Fruit fly (Drosophila melanogaster) whole organism, wandering third instar larva: ENCODE data around the gene lute.

Source experiments
- CG32264 ChIP-seq: fragments of 200-800 bp; sonication (Bioruptor generic); optimal IDR thresholded peaks from 2 replicates; lab custom pipeline; 2016; ENCODE audit warnings: missing biosample characterization, missing genetic modification characterization
- CG9705 ChIP-seq: fragments of 200-800 bp; sonication (Bioruptor generic); optimal IDR thresholded peaks from 2 replicates; lab custom pipeline; 2018; ENCODE audit warnings: missing biosample characterization, mild to moderate bottlenecking, missing genetic modification characterization
- CrebA ChIP-seq: fragments of 200-800 bp; sonication (Bioruptor generic); optimal IDR thresholded peaks from 2 replicates; lab custom pipeline; 2016; ENCODE audit warnings: missing biosample characterization, mild to moderate bottlenecking, missing genetic modification characterization, borderline replicate concordance
- Dfd ChIP-seq: fragments of >200 bp; optimal IDR thresholded peaks from 2 replicates; lab custom pipeline; 2017; ENCODE audit warnings: missing biosample characterization, missing genetic modification characterization
- Dif ChIP-seq: fragments of 200-275, 200-300 bp; sonication (Bioruptor generic); optimal IDR thresholded peaks from 2 replicates; lab custom pipeline; 2018; ENCODE audit warnings: missing biosample characterization, missing genetic modification characterization; ENCODE audit not compliant: partially characterized antibody
- HLH106 ChIP-seq: fragments of 200-800 bp; optimal IDR thresholded peaks from 3 replicates; lab custom pipeline; 2019; ENCODE audit warnings: missing biosample characterization, mild to moderate bottlenecking, missing genetic modification characterization, moderate library complexity
- Hnf4 ChIP-seq: fragments of 200-800 bp; sonication (Bioruptor generic); optimal IDR thresholded peaks from 2 replicates; lab custom pipeline; 2016; ENCODE audit warnings: missing biosample characterization, mild to moderate bottlenecking, missing genetic modification characterization
- Hr78 ChIP-seq: fragments of >200 bp; optimal IDR thresholded peaks from 2 replicates; lab custom pipeline; 2017; ENCODE audit warnings: missing biosample characterization, missing genetic modification characterization
- Hr83 ChIP-seq: fragments of 200-300 bp; sonication (Bioruptor generic); optimal IDR thresholded peaks from 2 replicates; lab custom pipeline; 2016; ENCODE audit warnings: missing biosample characterization, mild to moderate bottlenecking, missing genetic modification characterization, moderate library complexity; ENCODE audit not compliant: poor library complexity, severe bottlenecking
- Jra ChIP-seq: sonication (Bioruptor generic); optimal IDR thresholded peaks from 2 replicates; lab custom pipeline; 2016; ENCODE audit warnings: missing biosample characterization, missing genetic modification characterization
- Mio ChIP-seq: sonication (Bioruptor generic); optimal IDR thresholded peaks from 2 replicates; lab custom pipeline; 2016; ENCODE audit warnings: missing biosample characterization, missing genetic modification characterization
- Myc ChIP-seq: fragments of >200 bp; optimal IDR thresholded peaks from 2 replicates; lab custom pipeline; 2017
- OdsH ChIP-seq: fragments of 200-800 bp; sonication (Bioruptor generic); optimal IDR thresholded peaks from 2 replicates; lab custom pipeline; 2016; ENCODE audit warnings: missing biosample characterization, mild to moderate bottlenecking, missing genetic modification characterization
- Rel ChIP-seq, 2 experiments: fragments of 200-800 bp; sonication (Bioruptor generic) in 1 of 2; optimal IDR thresholded peaks; 2 replicates in 1 of 2; 3 replicates in 1 of 2; lab custom pipeline; 2016 to 2019; ENCODE audit warnings: mild to moderate bottlenecking in 2 of 2, missing biosample characterization in 2 of 2, missing genetic modification characterization in 2 of 2, moderate library complexity in 1 of 2
- Vsx2 ChIP-seq: fragments of 200-300, 225-300 bp; sonication (Bioruptor generic); optimal IDR thresholded peaks from 2 replicates; lab custom pipeline; 2018; ENCODE audit warnings: missing biosample characterization, missing genetic modification characterization; ENCODE audit not compliant: partially characterized antibody
- br ChIP-seq: fragments of 200-800 bp; sonication (Bioruptor generic); optimal IDR thresholded peaks from 2 replicates; lab custom pipeline; 2016; ENCODE audit warnings: missing biosample characterization, missing genetic modification characterization
- brk ChIP-seq: fragments of 200-800 bp; sonication (Bioruptor generic); optimal IDR thresholded peaks from 2 replicates; lab custom pipeline; 2016; ENCODE audit warnings: missing biosample characterization, mild to moderate bottlenecking, missing genetic modification characterization
- dl ChIP-seq, 2 experiments: fragments of 175-275, 200-275 bp in 1 of 2; fragments of 200-275 bp in 1 of 2; sonication (Bioruptor generic); optimal IDR thresholded peaks; lab custom pipeline; 2018; ENCODE audit warnings: mild to moderate bottlenecking in 2 of 2, missing biosample characterization in 2 of 2, missing genetic modification characterization in 2 of 2, moderate library complexity in 2 of 2; ENCODE audit not compliant: partially characterized antibody in 2 of 2, insufficient read depth in 1 of 2
- dsf ChIP-seq: sonication (Bioruptor generic); optimal IDR thresholded peaks from 2 replicates; lab custom pipeline; 2016; ENCODE audit warnings: missing biosample characterization, missing genetic modification characterization, borderline replicate concordance
- ey ChIP-seq: fragments of 200-800 bp; sonication (Bioruptor generic); optimal IDR thresholded peaks from 2 replicates; lab custom pipeline; 2016; ENCODE audit warnings: missing biosample characterization, missing genetic modification characterization
- foxo ChIP-seq, 2 experiments: fragments of 200-800 bp; sonication (Bioruptor generic); optimal IDR thresholded peaks; 2 replicates in 1 of 2; 3 replicates in 1 of 2; lab custom pipeline; 2016 to 2017; ENCODE audit warnings: missing biosample characterization in 2 of 2, missing genetic modification characterization in 2 of 2
- fru ChIP-seq: fragments of 200-800 bp; sonication (Bioruptor generic); optimal IDR thresholded peaks from 3 replicates; lab custom pipeline; 2016; ENCODE audit warnings: missing biosample characterization, mild to moderate bottlenecking, missing genetic modification characterization
- h ChIP-seq: fragments of 200-800 bp; sonication (Bioruptor generic); optimal IDR thresholded peaks from 3 replicates; lab custom pipeline; 2016; ENCODE audit warnings: missing biosample characterization, mild to moderate bottlenecking, missing genetic modification characterization
- jim ChIP-seq: fragments of 175-275, 200-325 bp; sonication (Bioruptor generic); optimal IDR thresholded peaks from 2 replicates; lab custom pipeline; 2016; ENCODE audit warnings: missing biosample characterization, mild to moderate bottlenecking, missing genetic modification characterization
- lola ChIP-seq: fragments of >200 bp; optimal IDR thresholded peaks from 2 replicates; lab custom pipeline; 2017; ENCODE audit warnings: missing biosample characterization, missing genetic modification characterization
- pan ChIP-seq: fragments of >200 bp; optimal IDR thresholded peaks from 2 replicates; lab custom pipeline; 2017
- psq ChIP-seq: fragments of 200-800 bp; sonication (Bioruptor generic); optimal IDR thresholded peaks from 3 replicates; lab custom pipeline; 2017; ENCODE audit warnings: missing biosample characterization, mild to moderate bottlenecking, missing genetic modification characterization, moderate library complexity
- rgr ChIP-seq: fragments of 200-800 bp; sonication (Bioruptor generic); optimal IDR thresholded peaks from 3 replicates; lab custom pipeline; 2016; ENCODE audit warnings: missing biosample characterization, mild to moderate bottlenecking, missing genetic modification characterization
- sage ChIP-seq: fragments of 200-800 bp; sonication (Bioruptor generic); optimal IDR thresholded peaks from 2 replicates; lab custom pipeline; 2016; ENCODE audit warnings: missing biosample characterization, mild to moderate bottlenecking, missing genetic modification characterization
- sv ChIP-seq: fragments of 200-800 bp; sonication (Bioruptor generic); optimal IDR thresholded peaks from 3 replicates; lab custom pipeline; 2016; ENCODE audit warnings: missing biosample characterization, missing genetic modification characterization
- tai ChIP-seq: sonication (Bioruptor generic); optimal IDR thresholded peaks from 2 replicates; lab custom pipeline; 2016; ENCODE audit warnings: missing biosample characterization, missing genetic modification characterization
- usp ChIP-seq: fragments of >200 bp; optimal IDR thresholded peaks from 2 replicates; lab custom pipeline; 2017; ENCODE audit warnings: missing biosample characterization, missing genetic modification characterization
- woc ChIP-seq: sonication (Bioruptor generic); optimal IDR thresholded peaks from 2 replicates; lab custom pipeline; 2016; ENCODE audit warnings: missing biosample characterization, mild to moderate bottlenecking, missing genetic modification characterization

The lute gene

dm6 chr3R:17403618-17404017 is 23.9 kb downstream of the lute start, which contains the start of gene CG34280:
CG34280 (minus strand) TSS chr3R:17403718.
- peak; percentile 45 for TF ChIP-seq Vsx2 (GFP tag; lab: Kevin White, UChicago)
- TF ChIP-seq rgr (GFP tag; lab: Kevin White, UChicago), result no peak
- TF ChIP-seq fru (GFP tag; lab: Kevin White, UChicago), result no peak

DNA sequence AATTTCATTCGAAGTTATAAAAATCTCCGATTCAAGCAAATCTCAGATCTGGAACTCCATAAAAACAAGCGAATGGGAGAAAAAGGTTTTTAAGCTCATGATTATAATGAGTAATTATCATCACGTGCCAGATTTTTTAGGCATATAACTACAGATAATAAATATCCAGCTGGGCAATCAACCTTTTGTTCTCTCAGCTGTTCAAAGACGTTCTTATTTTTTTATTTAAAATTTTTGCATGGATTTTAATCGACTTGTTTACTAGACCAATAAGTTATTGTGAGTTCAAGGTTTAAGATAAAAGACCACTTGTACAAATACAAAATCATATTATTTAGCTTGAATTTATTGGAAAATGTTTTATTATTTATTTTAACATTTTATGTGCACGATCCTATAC is 24.4 kb downstream of the lute start:
- TF ChIP-seq brk (GFP tag; lab: Kevin White, UChicago) (peak; percentile 40), h (GFP tag; lab: Kevin White, UChicago) (peak; percentile 16), br (GFP tag; lab: Kevin White, UChicago) (peak; percentile 55), foxo (GFP tag; optimal IDR thresholded peaks at IDR 0.05; lab: Kevin White, UChicago) (peak in 1 of 2 experiments; percentile 5), Dif (GFP tag; lab: Kevin White, UChicago) (no peak), tai (GFP tag; lab: Kevin White, UChicago) (peak; percentile 59), Hr83 (peak; percentile 77), Hnf4 (GFP tag; lab: Kevin White, UChicago) (peak; percentile 78), Hr78 (GFP tag; lab: Kevin White, UChicago) (no peak), fru (GFP tag; lab: Kevin White, UChicago) (peak; percentile 2), HLH106 (tag; lab: Kevin White, UChicago) (peak; percentile 12), OdsH (GFP tag; lab: Kevin White, UChicago) (peak; percentile 60), Jra (GFP tag; lab: Kevin White, UChicago) (peak; percentile 36), Rel (GFP tag; optimal IDR thresholded peaks at IDR 0.05; lab: Kevin White, UChicago) (no peak), Rel (tag; optimal IDR thresholded peaks at IDR 0.05; lab: Kevin White, UChicago) (no peak), rgr (GFP tag; lab: Kevin White, UChicago) (peak; percentile 72)

- TF ChIP-seq psq, result no peak
- TF ChIP-seq Jra (GFP tag; lab: Kevin White, UChicago), result no peak
- TF ChIP-seq dsf (GFP tag; lab: Kevin White, UChicago), result no peak
- TF ChIP-seq Mio, result no peak
- TF ChIP-seq CG9705, result no peak
- no peak for TF ChIP-seq lola (GFP tag; lab: Kevin White, UChicago)
- TF ChIP-seq fru (GFP tag; lab: Kevin White, UChicago), result no peak
These were observed 25.3 kb downstream of the lute start, which contains the start of gene CG42823 for dm6 chr3R:17405009-17405408. CG42823 (minus strand) TSS chr3R:17405109.

DNA sequence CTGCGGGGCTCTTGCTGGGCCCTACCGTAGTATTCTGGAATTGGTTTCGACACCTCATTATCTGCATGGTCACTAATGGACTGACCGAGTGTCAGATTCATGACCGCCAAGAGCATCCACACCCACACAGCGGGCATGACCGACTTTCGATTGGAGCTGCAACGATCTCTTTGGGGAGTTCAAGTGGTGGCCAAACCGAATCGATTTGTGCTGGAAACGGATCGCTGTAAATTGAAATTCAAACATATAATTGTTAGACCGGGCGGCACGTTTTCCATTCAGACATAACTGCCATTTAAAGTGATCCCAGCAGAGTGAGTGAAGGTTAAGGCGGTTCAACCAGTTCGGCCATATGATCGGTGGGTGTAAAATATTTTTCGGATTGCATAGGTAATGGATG is 26.7 kb downstream of the lute start, which contains the start of the genes CG42824 and CG42798:
Gene CG42824, minus strand, starts transcription at position 101 of the 400 bp plus-strand sequence.
Gene CG42798, plus strand, starts transcription at position 268 of the 400 bp plus-strand sequence.
- no peak for TF ChIP-seq OdsH (GFP tag; lab: Kevin White, UChicago)
- TF ChIP-seq Dfd, result no peak
- no peak for TF ChIP-seq brk (GFP tag; lab: Kevin White, UChicago)
- TF ChIP-seq usp (GFP tag; lab: Kevin White, UChicago), result no peak
- TF ChIP-seq woc (GFP tag; lab: Kevin White, UChicago), result no peak
- TF ChIP-seq Hnf4 (GFP tag; lab: Kevin White, UChicago), result no peak
- no peak for TF ChIP-seq HLH106 (tag; lab: Kevin White, UChicago)
- TF ChIP-seq sv (GFP tag; lab: Kevin White, UChicago), result no peak
- TF ChIP-seq CG32264, result no peak
- TF ChIP-seq ey (GFP tag; lab: Kevin White, UChicago), result no peak
- TF ChIP-seq Vsx2 (GFP tag; lab: Kevin White, UChicago), result no peak
- TF ChIP-seq lola (GFP tag; lab: Kevin White, UChicago), result no peak
- no peak for TF ChIP-seq CrebA (GFP tag; lab: Kevin White, UChicago)
- no peak for TF ChIP-seq Mio
- no peak for TF ChIP-seq fru (GFP tag; lab: Kevin White, UChicago)
- no peak for TF ChIP-seq psq

DNA sequence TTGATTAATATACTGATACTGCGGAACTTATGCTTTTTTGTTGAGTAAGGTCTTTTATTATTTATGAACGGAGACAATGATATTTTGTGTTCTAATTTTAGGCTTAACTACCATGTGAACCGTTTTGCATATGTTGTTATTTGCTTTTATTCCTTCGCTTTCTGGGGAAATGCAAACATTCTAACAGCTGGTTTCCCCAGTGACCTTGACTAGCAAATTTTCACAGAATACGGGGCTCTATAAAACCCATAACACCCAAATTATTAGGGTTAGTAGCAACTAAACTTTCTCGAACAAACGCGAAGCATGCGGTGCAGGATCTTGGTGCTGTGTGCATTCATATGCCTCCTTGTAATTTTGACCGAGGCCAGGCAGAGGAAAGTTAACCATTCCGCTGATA is 27.8 kb downstream of the lute start, which contains the start of gene CG17283:
Gene CG17283, plus strand, starts transcription at position 301 of the 400 bp plus-strand sequence.
- TF ChIP-seq dl (GFP tag; optimal IDR thresholded peaks at IDR 0.05; lab: Kevin White, UChicago; ENCODE audit: insufficient read depth in 1 of 2, partially characterized antibody in 2 of 2) (no peak), fru (GFP tag; lab: Kevin White, UChicago) (no peak), Hnf4 (GFP tag; lab: Kevin White, UChicago) (no peak), Myc (lab: Kevin White, UChicago) (no peak), jim (GFP tag; lab: Kevin White, UChicago) (no peak), woc (GFP tag; lab: Kevin White, UChicago) (no peak), pan (no peak), Dif (GFP tag; lab: Kevin White, UChicago) (no peak), CG9705 (no peak), h (GFP tag; lab: Kevin White, UChicago) (no peak), Rel (GFP tag; optimal IDR thresholded peaks at IDR 0.05; lab: Kevin White, UChicago) (no peak), Rel (tag; optimal IDR thresholded peaks at IDR 0.05; lab: Kevin White, UChicago) (no peak), lola (GFP tag; lab: Kevin White, UChicago) (no peak), Mio (no peak), sage (no peak), foxo (GFP tag; optimal IDR thresholded peaks at IDR 0.05; lab: Kevin White, UChicago) (no peak), Hr83 (no peak)
